Worm (Caenorhabditis elegans): ENCODE data around the gene lmp-1.

Gene lmp-1

ce11 chrX:6391491-6391890, 14.0 kb upstream of the lmp-1 start, which contains the start of gene igcm-2:
igcm-2 (minus strand) TSS chrX:6391591.
- TF ChIP-seq W03F9.2 (tag; optimal IDR thresholded peaks at IDR 0.05) (no peak), him-1 (tag; optimal IDR thresholded peaks at IDR 0.05) (no peak), dao-5 (tag; optimal IDR thresholded peaks at IDR 0.05) (no peak)

ce11 chrX:6388639-6389038, 11.2 kb upstream of the lmp-1 start:
- TF ChIP-seq W03F9.2 (tag; optimal IDR thresholded peaks at IDR 0.05) (no peak), dao-5 (tag; optimal IDR thresholded peaks at IDR 0.05) (no peak), him-1 (tag; optimal IDR thresholded peaks at IDR 0.05) (no peak)

- TF ChIP-seq him-1 (tag; optimal IDR thresholded peaks at IDR 0.05) (no peak), dao-5 (tag; optimal IDR thresholded peaks at IDR 0.05) (no peak), W03F9.2 (tag; optimal IDR thresholded peaks at IDR 0.05) (no peak)
Measured at ce11 chrX:6385185-6385584, 7.7 kb upstream of the lmp-1 start, which contains the start of gene igdb-3. igdb-3 (plus strand) TSS chrX:6385485.

ce11 chrX:6384537-6384936, 7.1 kb upstream of the lmp-1 start:
- no peak for TF ChIP-seq him-1 (tag; optimal IDR thresholded peaks at IDR 0.05)
- no peak for TF ChIP-seq W03F9.2 (tag; optimal IDR thresholded peaks at IDR 0.05)
- no peak for TF ChIP-seq dao-5 (tag; optimal IDR thresholded peaks at IDR 0.05)

DNA sequence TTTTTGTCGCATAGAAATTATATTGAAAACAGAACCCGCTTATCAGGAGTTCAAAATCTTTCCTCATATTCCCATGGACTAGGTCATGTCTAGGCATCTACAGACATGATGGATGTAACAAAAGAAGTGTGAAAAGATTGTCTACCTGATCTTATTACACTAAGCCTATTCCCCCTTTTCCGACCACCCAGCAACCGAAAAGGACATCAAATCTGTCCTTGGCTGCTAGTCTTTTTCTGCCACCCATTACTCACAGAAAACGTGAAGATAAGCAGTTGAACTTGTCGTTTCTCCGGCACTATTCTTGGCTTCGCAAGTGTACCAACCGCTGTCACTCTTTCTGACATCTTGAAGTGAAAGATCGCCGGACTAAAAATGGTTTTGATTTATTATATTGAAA, 5.4 kb upstream of the lmp-1 start:
- TF ChIP-seq dao-5 (tag; optimal IDR thresholded peaks at IDR 0.05) (no peak), him-1 (tag; optimal IDR thresholded peaks at IDR 0.05) (no peak), W03F9.2 (tag; optimal IDR thresholded peaks at IDR 0.05) (no peak)

DNA sequence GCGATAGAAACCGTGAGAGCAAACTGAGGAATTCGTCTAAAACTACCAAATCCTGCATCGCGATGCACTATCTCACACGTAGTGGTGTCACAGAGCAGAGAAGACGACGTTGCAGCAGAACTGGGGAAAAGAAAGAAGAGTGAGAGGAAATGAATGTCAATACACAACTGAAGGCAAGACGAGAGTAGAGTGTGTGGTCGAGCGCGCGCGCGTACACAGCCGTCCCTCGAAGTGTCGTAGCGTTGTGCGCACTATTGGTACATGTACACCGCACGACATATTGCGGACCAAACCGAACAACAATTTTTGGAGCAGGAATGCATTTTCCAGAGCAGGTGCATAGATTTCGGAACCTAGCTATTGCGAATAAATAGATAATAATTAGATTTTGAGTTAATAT, 879 bp upstream of the lmp-1 start:
- TF ChIP-seq dao-5 (tag; optimal IDR thresholded peaks at IDR 0.05) (no peak), him-1 (tag; optimal IDR thresholded peaks at IDR 0.05) (peak; percentile 47)

ce11 chrX:6374451-6374850, 3.0 kb downstream of the lmp-1 start, which contains the start of gene C03B1.1:
C03B1.1 (plus strand) TSS chrX:6374751.
- TF ChIP-seq dao-5 (tag; optimal IDR thresholded peaks at IDR 0.05) (no peak), him-1 (tag; optimal IDR thresholded peaks at IDR 0.05) (no peak), W03F9.2 (tag; optimal IDR thresholded peaks at IDR 0.05) (no peak)

- TF ChIP-seq dao-5 (tag; optimal IDR thresholded peaks at IDR 0.05) (no peak), W03F9.2 (tag; optimal IDR thresholded peaks at IDR 0.05) (no peak), him-1 (tag; optimal IDR thresholded peaks at IDR 0.05) (no peak)
Measured at ce11 chrX:6373348-6373747, 4.1 kb downstream of the lmp-1 start, which contains the start of gene C03B1.17. C03B1.17 (plus strand) TSS chrX:6373648.

- no peak for TF ChIP-seq him-1 (tag; optimal IDR thresholded peaks at IDR 0.05)
- TF ChIP-seq dao-5 (tag; optimal IDR thresholded peaks at IDR 0.05): peak; percentile 64
- TF ChIP-seq W03F9.2 (tag; optimal IDR thresholded peaks at IDR 0.05): peak; percentile 3
Measured at ce11 chrX:6371192-6372116, 6.0 kb downstream of the lmp-1 start.

DNA sequence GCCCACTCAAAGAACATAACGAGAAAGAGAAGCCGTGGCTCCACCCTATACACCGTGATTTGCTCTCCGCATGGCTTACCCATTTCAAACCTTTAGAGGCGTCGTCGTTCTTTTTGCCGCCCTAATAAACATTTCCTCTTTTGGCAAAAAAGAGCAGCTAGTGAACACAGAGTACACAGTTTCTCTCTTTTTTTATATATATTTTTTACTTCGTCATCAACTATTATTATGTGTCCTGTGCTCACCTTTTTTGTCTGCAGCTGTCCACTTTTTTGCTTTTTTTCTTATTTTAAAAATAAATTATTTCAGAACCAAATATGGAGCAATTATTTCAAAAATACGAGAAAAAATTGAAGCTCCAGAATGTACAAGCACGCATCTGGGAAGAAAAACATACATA, 7.8 kb downstream of the lmp-1 start, which contains the start of gene C03B1.2:
Gene C03B1.2 (plus strand): TSS at position 301 of the 400 bp plus-strand sequence.
- TF ChIP-seq W03F9.2 (tag; optimal IDR thresholded peaks at IDR 0.05) (no peak), him-1 (tag; optimal IDR thresholded peaks at IDR 0.05) (no peak), dao-5 (tag; optimal IDR thresholded peaks at IDR 0.05) (no peak)

DNA sequence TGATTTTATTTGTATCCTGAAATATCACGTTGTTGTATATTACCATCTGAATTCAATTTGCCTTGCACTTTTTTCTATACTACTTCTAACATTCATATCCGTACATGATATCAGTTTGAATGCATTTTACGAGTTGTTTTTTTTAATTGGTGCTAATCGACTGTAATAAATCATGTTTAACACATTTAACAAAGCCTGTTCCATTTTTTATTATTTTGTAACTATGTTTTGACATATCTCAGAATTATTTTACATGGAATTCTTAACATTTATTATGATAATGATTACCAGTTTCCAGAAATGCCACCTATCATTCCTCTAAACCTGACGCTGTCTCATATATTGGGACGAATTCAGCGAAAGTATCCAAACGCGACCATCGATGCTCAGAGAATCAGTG, 11.8 kb downstream of the lmp-1 start, which contains the start of gene C03B1.3:
Gene C03B1.3 (plus strand): TSS at position 301 of the 400 bp plus-strand sequence.
- no peak for TF ChIP-seq W03F9.2 (tag; optimal IDR thresholded peaks at IDR 0.05)
- no peak for TF ChIP-seq dao-5 (tag; optimal IDR thresholded peaks at IDR 0.05)
- no peak for TF ChIP-seq him-1 (tag; optimal IDR thresholded peaks at IDR 0.05)

- TF ChIP-seq dao-5 (tag; optimal IDR thresholded peaks at IDR 0.05) (no peak), him-1 (tag; optimal IDR thresholded peaks at IDR 0.05) (no peak), W03F9.2 (tag; optimal IDR thresholded peaks at IDR 0.05) (no peak)
Measured at ce11 chrX:6364196-6364595, 13.3 kb downstream of the lmp-1 start, which contains the start of gene C03B1.4. C03B1.4 (plus strand) TSS chrX:6364496.

ce11 chrX:6360658-6361057, 16.8 kb downstream of the lmp-1 start, which contains the start of gene C03B1.14:
C03B1.14 (minus strand) TSS chrX:6360758.
- TF ChIP-seq dao-5 (tag; optimal IDR thresholded peaks at IDR 0.05): no peak
- TF ChIP-seq W03F9.2 (tag; optimal IDR thresholded peaks at IDR 0.05): no peak
- no peak for TF ChIP-seq him-1 (tag; optimal IDR thresholded peaks at IDR 0.05)

ce11 chrX:6360077-6360476, 17.4 kb downstream of the lmp-1 start:
- TF ChIP-seq dao-5 (tag; optimal IDR thresholded peaks at IDR 0.05): no peak
- no peak for TF ChIP-seq W03F9.2 (tag; optimal IDR thresholded peaks at IDR 0.05)
- TF ChIP-seq him-1 (tag; optimal IDR thresholded peaks at IDR 0.05): no peak
